Fruit fly (Drosophila melanogaster) whole organism, embryonic: ENCODE measurements around the gene dbe.

ENCODE experiments used
- Asciz ChIP-seq: fragments of 200-800 bp; sonication (Bioruptor generic); optimal IDR thresholded peaks from 2 replicates; lab custom pipeline; 2017; ENCODE audit warnings: missing biosample characterization, mild to moderate bottlenecking, missing genetic modification characterization, missing genetic modification reagents
- Bdp1 ChIP-seq: fragments of 200-800 bp; sonication (Bioruptor generic); optimal IDR thresholded peaks from 3 replicates; lab custom pipeline; 2016; ENCODE audit warnings: missing biosample characterization, missing genetic modification characterization
- CG10267 ChIP-seq: fragments of 200-800 bp; sonication (Bioruptor generic); optimal IDR thresholded peaks from 2 replicates; lab custom pipeline; 2018; ENCODE audit warnings: missing biosample characterization, mild to moderate bottlenecking, missing genetic modification characterization, moderate library complexity
- CG10431 ChIP-seq: fragments of 200-800 bp; sonication (Bioruptor generic); optimal IDR thresholded peaks from 3 replicates; lab custom pipeline; 2018; ENCODE audit warnings: missing biosample characterization, mild to moderate bottlenecking, missing genetic modification characterization
- CG10565 ChIP-seq: fragments of 200-800 bp; sonication (Bioruptor generic); optimal IDR thresholded peaks from 3 replicates; lab custom pipeline; 2016; ENCODE audit warnings: missing biosample characterization, mild to moderate bottlenecking, missing genetic modification characterization
- CG11398 ChIP-seq: fragments of 200-800 bp; sonication (Bioruptor generic); optimal IDR thresholded peaks from 2 replicates; lab custom pipeline; 2016; ENCODE audit warnings: missing biosample characterization, missing genetic modification characterization
- CG12236 ChIP-seq: fragments of 200-800 bp; sonication (Bioruptor generic); optimal IDR thresholded peaks from 2 replicates; lab custom pipeline; 2016; ENCODE audit warnings: missing biosample characterization, missing genetic modification characterization
- CG12744 ChIP-seq: fragments of 200-800 bp; sonication (Bioruptor generic); optimal IDR thresholded peaks from 2 replicates; lab custom pipeline; 2016; ENCODE audit warnings: missing biosample characterization, missing genetic modification characterization
- CG12769 ChIP-seq: fragments of 200-800 bp; sonication (Bioruptor generic); optimal IDR thresholded peaks from 2 replicates; lab custom pipeline; 2019; ENCODE audit warnings: missing biosample characterization, mild to moderate bottlenecking, missing genetic modification characterization, moderate library complexity
- CG14441 ChIP-seq: fragments of 200-800 bp; sonication (Bioruptor generic); IDR thresholded peaks from 2 replicates; pipeline ENCODE4 v1.3.6; 2022; ENCODE audit warnings: missing biosample characterization, missing genetic modification characterization
- CG14710 ChIP-seq: fragments of 200-800 bp; sonication (Bioruptor generic); optimal IDR thresholded peaks from 3 replicates; lab custom pipeline; 2019; ENCODE audit warnings: missing biosample characterization, mild to moderate bottlenecking, missing genetic modification characterization, moderate library complexity
- CG15269 ChIP-seq: fragments of 200-800 bp; sonication (Bioruptor generic); optimal IDR thresholded peaks from 2 replicates; lab custom pipeline; 2018; ENCODE audit warnings: missing biosample characterization, mild to moderate bottlenecking, missing genetic modification characterization, moderate library complexity
- CG1529 ChIP-seq: fragments of 200-800 bp; sonication (Bioruptor generic); optimal IDR thresholded peaks from 3 replicates; lab custom pipeline; 2018; ENCODE audit warnings: missing biosample characterization, missing genetic modification characterization
- CG16815 ChIP-seq: fragments of 200-800 bp; sonication (Bioruptor generic); optimal IDR thresholded peaks from 3 replicates; lab custom pipeline; 2017; ENCODE audit warnings: missing biosample characterization, mild to moderate bottlenecking, missing genetic modification characterization
- CG17361 ChIP-seq: fragments of 200-800 bp; sonication (Bioruptor generic); IDR thresholded peaks from 3 replicates; pipeline ENCODE4 v1.3.6; 2022; ENCODE audit warnings: missing biosample characterization, missing genetic modification characterization
- CG17802 ChIP-seq: fragments of 200-800 bp; sonication (Bioruptor generic); optimal IDR thresholded peaks from 2 replicates; lab custom pipeline; 2018; ENCODE audit warnings: missing biosample characterization, mild to moderate bottlenecking, missing genetic modification characterization, moderate library complexity
- CG18262 ChIP-seq: fragments of 200-800 bp; optimal IDR thresholded peaks from 3 replicates; lab custom pipeline; 2019; ENCODE audit warnings: missing biosample characterization, mild to moderate bottlenecking, missing genetic modification characterization, moderate library complexity
- CG6765 ChIP-seq: fragments of 200-800 bp; sonication (Bioruptor generic); optimal IDR thresholded peaks from 3 replicates; lab custom pipeline; 2017; ENCODE audit warnings: missing biosample characterization, mild to moderate bottlenecking, missing genetic modification characterization
- CG8359 ChIP-seq: fragments of 200-800 bp; sonication (Bioruptor generic); optimal IDR thresholded peaks from 2 replicates; lab custom pipeline; 2017; ENCODE audit warnings: missing biosample characterization, mild to moderate bottlenecking, missing genetic modification characterization, borderline replicate concordance
- CG9876 ChIP-seq: fragments of 200-800 bp; sonication (Bioruptor generic); optimal IDR thresholded peaks from 2 replicates; lab custom pipeline; 2016; ENCODE audit warnings: missing biosample characterization, missing genetic modification characterization
- D19A ChIP-seq: fragments of 200-800 bp; optimal IDR thresholded peaks from 3 replicates; lab custom pipeline; 2019; ENCODE audit warnings: missing biosample characterization, mild to moderate bottlenecking, missing genetic modification characterization, moderate library complexity
- Dp ChIP-seq: fragments of 200-800 bp; sonication (Bioruptor generic); optimal IDR thresholded peaks from 2 replicates; lab custom pipeline; 2018; ENCODE audit warnings: missing biosample characterization, mild to moderate bottlenecking, missing genetic modification characterization, moderate library complexity
- HHEX ChIP-seq: fragments of 200-800 bp; sonication (Bioruptor generic); optimal IDR thresholded peaks from 3 replicates; lab custom pipeline; 2017; ENCODE audit warnings: missing biosample characterization, mild to moderate bottlenecking, missing genetic modification characterization, missing genetic modification reagents
- Hr3 ChIP-seq: fragments of 200-800 bp; sonication (Bioruptor generic); optimal IDR thresholded peaks from 3 replicates; lab custom pipeline; 2016; ENCODE audit warnings: missing biosample characterization, missing genetic modification characterization
- Hsf ChIP-seq: fragments of 200-800 bp; sonication (Bioruptor generic); optimal IDR thresholded peaks from 3 replicates; lab custom pipeline; 2016; ENCODE audit warnings: missing biosample characterization, missing genetic modification characterization
- Med ChIP-seq: fragments of 200-800 bp; sonication (Bioruptor generic); peaks from one replicate; lab custom pipeline; 2016; ENCODE audit warnings: missing biosample characterization, missing genetic modification characterization, mild to moderate bottlenecking, inconsistent platforms, moderate library complexity
- Mrtf ChIP-seq: fragments of 200-800 bp; sonication (Bioruptor generic); IDR thresholded peaks from 3 replicates; pipeline ENCODE4 v1.3.6; 2022; ENCODE audit warnings: missing biosample characterization, missing genetic modification characterization
- Oaz ChIP-seq: fragments of 200-800 bp; sonication (Bioruptor generic); IDR thresholded peaks from 2 replicates; pipeline ENCODE4 v1.3.6; 2022; ENCODE audit warnings: missing biosample characterization, missing genetic modification characterization
- Pdp1 ChIP-seq, 2 experiments: fragments of 200-800 bp; sonication (Bioruptor generic); optimal IDR thresholded peaks; 3 replicates each; lab custom pipeline; 2016; ENCODE audit warnings: missing biosample characterization in 2 of 2, missing genetic modification characterization in 2 of 2, mild to moderate bottlenecking in 1 of 2, moderate library complexity in 1 of 2
- Rx ChIP-seq: fragments of 200-800 bp; sonication (Bioruptor generic); IDR thresholded peaks from 2 replicates; pipeline ENCODE4 v1.3.6; 2022; ENCODE audit warnings: missing biosample characterization, missing genetic modification characterization
- Sox100B ChIP-seq: fragments of 200-800 bp; sonication (Bioruptor generic); optimal IDR thresholded peaks from 3 replicates; lab custom pipeline; 2018; ENCODE audit warnings: missing biosample characterization, mild to moderate bottlenecking, missing genetic modification characterization
- YL-1 ChIP-seq: fragments of 200-800 bp; sonication (Bioruptor generic); optimal IDR thresholded peaks from 3 replicates; lab custom pipeline; 2017; ENCODE audit warnings: missing biosample characterization, mild to moderate bottlenecking, missing genetic modification characterization
- aop ChIP-seq: fragments of 200-800 bp; sonication (Bioruptor generic); IDR thresholded peaks from 2 replicates; pipeline ENCODE4 v1.3.6; 2022; ENCODE audit warnings: missing biosample characterization, missing genetic modification characterization
- crc ChIP-seq: fragments of 200-800 bp; sonication (Bioruptor generic); optimal IDR thresholded peaks from 2 replicates; lab custom pipeline; 2016; ENCODE audit warnings: missing biosample characterization, missing genetic modification characterization
- croc ChIP-seq: fragments of 200-800 bp; sonication (Bioruptor generic); conservative IDR thresholded peaks from 3 replicates; pipeline ENCODE4 v1.3.6; 2022; ENCODE audit warnings: missing biosample characterization, missing genetic modification characterization
- dmrt99B ChIP-seq: fragments of 200-800 bp; sonication (Bioruptor generic); optimal IDR thresholded peaks from 2 replicates; lab custom pipeline; 2018; ENCODE audit warnings: missing biosample characterization, mild to moderate bottlenecking, missing genetic modification characterization, moderate library complexity
- dpn ChIP-seq, 2 experiments: fragments of 200-800 bp; sonication (Bioruptor generic); optimal IDR thresholded peaks; 3 replicates each; lab custom pipeline; 2016; ENCODE audit warnings: missing biosample characterization in 2 of 2, missing genetic modification characterization in 2 of 2
- emc ChIP-seq: fragments of 200-800 bp; sonication (Bioruptor generic); optimal IDR thresholded peaks from 2 replicates; lab custom pipeline; 2016; ENCODE audit warnings: missing biosample characterization, missing genetic modification characterization
- esg ChIP-seq: fragments of 200-800 bp; sonication (Bioruptor generic); conservative IDR thresholded peaks from 2 replicates; pipeline ENCODE4 v1.3.6; 2022; ENCODE audit warnings: missing biosample characterization, missing genetic modification characterization
- fd96Cb ChIP-seq: fragments of 200-800 bp; sonication (Bioruptor generic); optimal IDR thresholded peaks from 2 replicates; lab custom pipeline; 2018; ENCODE audit warnings: missing biosample characterization, mild to moderate bottlenecking, missing genetic modification characterization, moderate library complexity
- gfzf ChIP-seq: fragments of 200-800 bp; sonication (Bioruptor generic); optimal IDR thresholded peaks from 2 replicates; lab custom pipeline; 2016; ENCODE audit warnings: missing biosample characterization, mild to moderate bottlenecking, missing genetic modification characterization, moderate library complexity
- mam ChIP-seq: fragments of 200-800 bp; sonication (Bioruptor generic); optimal IDR thresholded peaks from 3 replicates; lab custom pipeline; 2016; ENCODE audit warnings: missing biosample characterization, missing genetic modification characterization
- pros ChIP-seq: fragments of 200-800 bp; sonication (Bioruptor generic); optimal IDR thresholded peaks from 3 replicates; lab custom pipeline; 2019; ENCODE audit warnings: missing biosample characterization, mild to moderate bottlenecking, missing genetic modification characterization, moderate library complexity
- sens ChIP-seq: fragments of 200-800 bp; sonication (Bioruptor generic); peaks from one replicate; lab custom pipeline; 2016; ENCODE audit warnings: missing biosample characterization, missing genetic modification characterization
- shn ChIP-seq: fragments of 200-800 bp; sonication (Bioruptor generic); optimal IDR thresholded peaks from 3 replicates; lab custom pipeline; 2016; ENCODE audit warnings: missing biosample characterization, missing genetic modification characterization
- sima ChIP-seq: fragments of 200-800 bp; sonication (Bioruptor generic); optimal IDR thresholded peaks from 2 replicates; lab custom pipeline; 2016; ENCODE audit warnings: missing biosample characterization, missing genetic modification characterization
- slp2 ChIP-seq: fragments of 200-800 bp; sonication (Bioruptor generic); optimal IDR thresholded peaks from 2 replicates; lab custom pipeline; 2016; ENCODE audit warnings: missing biosample characterization, missing genetic modification characterization
- tx ChIP-seq: fragments of 200-800 bp; sonication (Bioruptor generic); optimal IDR thresholded peaks from 2 replicates; lab custom pipeline; 2016; ENCODE audit warnings: missing biosample characterization, missing genetic modification characterization
- z ChIP-seq: fragments of 200-800 bp; sonication (Bioruptor generic); IDR thresholded peaks from 3 replicates; pipeline ENCODE4 v1.3.6; 2022; ENCODE audit warnings: missing biosample characterization, missing genetic modification characterization
- zf30C ChIP-seq: fragments of 200-800 bp; sonication (Bioruptor generic); optimal IDR thresholded peaks from 3 replicates; lab custom pipeline; 2018; ENCODE audit warnings: missing biosample characterization, mild to moderate bottlenecking, missing genetic modification characterization

The dbe gene

DNA sequence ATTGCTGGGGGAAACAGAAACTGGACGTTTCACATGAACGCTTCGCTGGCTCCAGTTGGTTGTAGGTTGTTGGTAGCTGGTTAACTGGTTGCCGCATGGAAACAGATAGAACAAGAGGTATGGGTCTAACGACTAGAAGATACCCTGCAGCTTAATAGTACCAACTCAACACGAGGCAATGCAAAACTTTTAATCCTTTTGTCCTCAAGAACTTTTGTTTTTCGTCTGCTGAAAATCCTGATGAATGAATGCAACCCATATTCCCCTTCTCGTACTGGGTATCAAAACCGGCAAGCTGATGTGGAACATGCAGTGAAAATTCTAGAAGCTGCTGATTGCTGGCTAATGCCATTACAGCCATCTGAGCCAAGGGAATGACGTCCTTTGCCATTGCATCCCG lies 31.7 kb downstream of the dbe start (continued):
- TF ChIP-seq Asciz (GFP tag; lab: Kevin White, UChicago) = no peak
- TF ChIP-seq Hsf (GFP tag; lab: Kevin White, UChicago) = peak; percentile 65
- peak; percentile 64 for TF ChIP-seq CG12769 (tag; lab: Kevin White, UChicago)
- TF ChIP-seq sens (GFP tag; lab: Kevin White, UChicago) = peak; percentile 89
- no peak for TF ChIP-seq CG6765 (GFP tag; lab: Kevin White, UChicago)
- TF ChIP-seq dmrt99B (tag; lab: Kevin White, UChicago) = peak; percentile 35
- no peak for TF ChIP-seq Sox100B
- TF ChIP-seq Mrtf (GFP tag; lab: Robert Waterston, UW) = no peak
- no peak for TF ChIP-seq pros (GFP tag; lab: Kevin White, UChicago)
- TF ChIP-seq CG15269 (tag; lab: Kevin White, UChicago) = peak; percentile 53
- no peak for TF ChIP-seq CG14441 (GFP tag; lab: Robert Waterston, UW)
- peak in 1 of 2 experiments; percentile 26 for TF ChIP-seq Pdp1 (GFP tag; optimal IDR thresholded peaks at IDR 0.05; lab: Kevin White, UChicago)
- TF ChIP-seq CG12236 (GFP tag; lab: Kevin White, UChicago) = no peak
- no peak for TF ChIP-seq tx (GFP tag; lab: Kevin White, UChicago)
- TF ChIP-seq crc (GFP tag; lab: Kevin White, UChicago) = no peak
- TF ChIP-seq Med (GFP tag; lab: Kevin White, UChicago) = peak; percentile 80
- TF ChIP-seq esg = peak; percentile 26; the same call in 1 of the 2 replicates
- no peak for TF ChIP-seq emc
- no peak for TF ChIP-seq shn (GFP tag; lab: Kevin White, UChicago)
- peak; percentile 34 for TF ChIP-seq fd96Cb
- TF ChIP-seq Rx (GFP tag; lab: Robert Waterston, UW) = peak; percentile 55; the same call in 1 of the 2 replicates
- TF ChIP-seq CG16815 (GFP tag; lab: Kevin White, UChicago) = peak; percentile 39
- no peak for TF ChIP-seq CG8359 (GFP tag; lab: Kevin White, UChicago)
- TF ChIP-seq sima (GFP tag; lab: Kevin White, UChicago) = no peak
- no peak for TF ChIP-seq CG11398
- 0 out of 2 replicates have a peak, but pooled peaks have one; percentile 15 for TF ChIP-seq Oaz
- no peak for TF ChIP-seq CG18262
- TF ChIP-seq CG9876 = peak; percentile 54
- TF ChIP-seq CG10565 (GFP tag; lab: Kevin White, UChicago) = no peak
- no peak for TF ChIP-seq CG1529 (GFP tag; lab: Kevin White, UChicago)
- no peak for TF ChIP-seq z (GFP tag; lab: Robert Waterston, UW)
- no peak for TF ChIP-seq zf30C (GFP tag; lab: Kevin White, UChicago)
- no peak for TF ChIP-seq Dp
- TF ChIP-seq croc (GFP tag; lab: Robert Waterston, UW) = no peak; the same call in 2 of the 3 replicates
- peak; percentile 32 for TF ChIP-seq Hr3 (GFP tag; lab: Kevin White, UChicago)
- no peak for TF ChIP-seq CG12744 (GFP tag; lab: Kevin White, UChicago)

DNA sequence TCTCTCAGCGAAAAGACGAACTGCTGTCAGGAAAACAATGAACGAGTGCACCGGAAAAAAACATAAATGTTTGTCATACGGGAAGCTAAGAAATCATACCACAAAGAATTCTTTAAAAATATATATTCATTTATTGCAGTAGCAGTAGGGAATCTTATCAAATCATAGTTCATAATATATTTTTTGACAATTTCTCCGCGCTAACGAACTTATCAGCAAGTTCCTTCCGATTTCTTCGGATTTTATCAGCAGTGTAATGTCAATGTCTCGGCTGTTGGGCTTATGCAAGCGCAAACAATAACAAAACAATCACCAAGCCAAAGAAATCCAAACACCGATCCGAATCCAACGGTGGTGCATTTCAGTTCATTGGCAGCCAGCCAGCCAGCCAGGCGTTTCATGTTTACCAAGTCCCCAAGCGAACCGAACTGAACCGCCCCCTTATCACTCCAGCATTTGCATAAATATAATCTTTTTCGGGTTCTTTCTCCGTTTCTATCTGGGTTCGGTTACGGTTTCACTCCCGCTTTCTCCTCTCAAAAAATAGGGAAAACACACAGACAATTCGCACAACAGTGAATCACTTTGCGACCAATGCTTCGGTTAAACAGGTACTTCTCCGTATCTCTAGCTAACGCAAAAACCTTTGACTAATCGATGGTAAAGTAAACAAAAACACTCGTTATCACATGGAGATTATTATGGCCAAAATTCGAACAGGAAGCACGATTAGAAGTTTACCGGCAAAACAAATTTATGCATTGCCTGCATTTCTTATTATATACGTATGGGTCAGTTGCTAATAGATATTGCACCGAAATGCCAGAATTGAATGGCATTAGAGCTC lies 41.9 kb downstream of the dbe start:
- TF ChIP-seq aop (no peak), mam (no peak), CG17361 (GFP tag; lab: Robert Waterston, UW) (peak; percentile 56; the same call in 2 of the 3 replicates), YL-1 (no peak), slp2 (GFP tag; lab: Kevin White, UChicago) (no peak), CG10267 (tag; lab: Kevin White, UChicago) (peak; percentile 49), HHEX (GFP tag; lab: Kevin White, UChicago) (no peak), Bdp1 (GFP tag; lab: Kevin White, UChicago) (peak; percentile 7), dpn (GFP tag; optimal IDR thresholded peaks at IDR 0.05; lab: Kevin White, UChicago) (peak in 1 of 2 experiments; percentile 31), Pdp1 (GFP tag; optimal IDR thresholded peaks at IDR 0.05; lab: Kevin White, UChicago) (peak in 1 of 2 experiments; percentile 87), CG10431 (GFP tag; lab: Kevin White, UChicago) (peak; percentile 24), D19A (tag; lab: Kevin White, UChicago) (peak; percentile 28), gfzf (GFP tag; lab: Kevin White, UChicago) (no peak), CG14710 (peak; percentile 39), CG17802 (peak; percentile 16)
